Worm (Caenorhabditis elegans) whole organism, L1 larva: ENCODE data around the gene C09F9.2.

ENCODE experiments used
- C04F5.9 ChIP-seq: sonication (generic microtip); optimal IDR thresholded peaks from 2 replicates; lab custom pipeline; 2016; ENCODE audit warnings: missing genetic modification characterization, missing compliant biosample characterization
- ama-1 ChIP-seq: fragments of 150-350 bp; optimal IDR thresholded peaks from 2 replicates; lab custom pipeline; 2014
- dpl-1 ChIP-seq, 3 experiments: fragments of 150-350 bp in 2 of 3; sonication (generic microtip) in 1 of 3; optimal IDR thresholded peaks; 2 replicates each; lab custom pipeline; 2014 to 2017; ENCODE audit warnings: missing biosample characterization in 3 of 3, missing genetic modification characterization in 3 of 3, missing genetic modification reagents in 3 of 3
- lin-35 ChIP-seq, 2 experiments: fragments of 150-350 bp; optimal IDR thresholded peaks; 2 replicates each; lab custom pipeline; 2014; ENCODE audit warnings: missing biosample characterization in 2 of 2, missing genetic modification characterization in 2 of 2, missing genetic modification reagents in 2 of 2
- mdl-1 ChIP-seq, 2 experiments: fragments of 150-350 bp; optimal IDR thresholded peaks; 2 replicates each; lab custom pipeline; 2014 to 2017; ENCODE audit warnings: missing biosample characterization in 2 of 2, missing genetic modification characterization in 2 of 2, inconsistent platforms in 1 of 2
- nhr-237 ChIP-seq: fragments of 150-350 bp; optimal IDR thresholded peaks from 2 replicates; lab custom pipeline; 2014; ENCODE audit warnings: missing biosample characterization, missing genetic modification characterization
- skn-1 ChIP-seq: fragments of 150-350 bp; optimal IDR thresholded peaks from 2 replicates; lab custom pipeline; 2014; ENCODE audit warnings: missing biosample characterization, missing genetic modification characterization
- sup-37 ChIP-seq: fragments of 200-800 bp; sonication (Bioruptor generic); optimal IDR thresholded peaks from 2 replicates; lab custom pipeline; 2018; ENCODE audit warnings: mild to moderate bottlenecking, missing genetic modification characterization, missing compliant biosample characterization

ce11 chrII:14672095-14672494 lies 33.2 kb upstream of the C09F9.2 start:
- TF ChIP-seq dpl-1 (GFP tag; optimal IDR thresholded peaks at IDR 0.05; lab: Kevin White, UChicago) (no peak), lin-35 (GFP tag; optimal IDR thresholded peaks at IDR 0.05; lab: Kevin White, UChicago) (no peak), nhr-237 (tag; lab: Kevin White, UChicago) (no peak), mdl-1 (tag; optimal IDR thresholded peaks at IDR 0.05; lab: Kevin White, UChicago) (no peak), C04F5.9 (tag; lab: Kevin White, UChicago) (no peak), ama-1 (no peak), skn-1 (tag; lab: Kevin White, UChicago) (no peak), sup-37 (no peak)
